Worm (Caenorhabditis elegans) whole organism, L4 larva: Measurements from ENCODE around the gene hat-1.

ENCODE experiments used
- F44E2.7 ChIP-seq: fragments of 200-800 bp; sonication (Bioruptor generic); IDR thresholded peaks from 2 replicates; pipeline ENCODE4 v2.1.2; 2022; ENCODE audit warnings: missing genetic modification characterization, missing compliant biosample characterization
- aha-1 ChIP-seq: fragments of 150-350 bp; peaks from one replicate; lab custom pipeline; 2014; ENCODE audit warnings: missing biosample characterization, missing genetic modification characterization
- ces-1 ChIP-seq: fragments of 150-350 bp; sonication (generic microtip); optimal IDR thresholded peaks from 4 replicates; lab custom pipeline; 2014; ENCODE audit warnings: missing biosample characterization, missing genetic modification reagents, missing genetic modification characterization
- gei-8 ChIP-seq: fragments of 200-800 bp; sonication (Bioruptor generic); optimal IDR thresholded peaks from 2 replicates; lab custom pipeline; 2018; ENCODE audit warnings: mild to moderate bottlenecking, missing genetic modification characterization, missing compliant biosample characterization
- hlh-30 ChIP-seq: sonication (generic microtip); optimal IDR thresholded peaks from 2 replicates; lab custom pipeline; 2017; ENCODE audit warnings: antibody characterized with exemption, mild to moderate bottlenecking, missing genetic modification characterization, missing compliant biosample characterization; ENCODE audit not compliant: insufficient read depth
- lin-15B ChIP-seq: fragments of 150-350 bp; sonication (generic microtip); optimal IDR thresholded peaks from 3 replicates; lab custom pipeline; 2014; ENCODE audit warnings: missing biosample characterization, missing genetic modification characterization
- madf-9 ChIP-seq: fragments of 200-800 bp; sonication (Bioruptor generic); conservative IDR thresholded peaks from 2 replicates; pipeline ENCODE4 v1.3.6; 2022; ENCODE audit warnings: missing genetic modification reagents, missing genetic modification characterization, missing compliant biosample characterization
- mep-1 ChIP-seq: fragments of 150-350 bp; sonication (generic microtip); optimal IDR thresholded peaks from 3 replicates; lab custom pipeline; 2014; ENCODE audit warnings: missing biosample characterization, missing genetic modification characterization
- nhr-11 ChIP-seq: fragments of 150-350 bp; optimal IDR thresholded peaks from 2 replicates; lab custom pipeline; 2014; ENCODE audit warnings: missing biosample characterization, missing genetic modification characterization
- nhr-28 ChIP-seq: fragments of 150-350 bp; optimal IDR thresholded peaks from 2 replicates; lab custom pipeline; 2014; ENCODE audit warnings: missing biosample characterization, missing genetic modification characterization
- nhr-41 ChIP-seq: fragments of 200-800 bp; sonication (Bioruptor generic); IDR thresholded peaks from 2 replicates; pipeline ENCODE4 v1.3.6; 2022; ENCODE audit warnings: missing genetic modification reagents, missing genetic modification characterization, missing compliant biosample characterization
- saeg-2 ChIP-seq: fragments of 200-800 bp; sonication (Bioruptor generic); IDR thresholded peaks from 2 replicates; pipeline ENCODE4 v1.3.6; 2022; ENCODE audit warnings: missing genetic modification reagents, missing genetic modification characterization, missing compliant biosample characterization
- spr-1 ChIP-seq: sonication (generic microtip); optimal IDR thresholded peaks from 2 replicates; lab custom pipeline; 2016; ENCODE audit warnings: mild to moderate bottlenecking, missing genetic modification characterization, missing compliant biosample characterization
- zfp-3 ChIP-seq: fragments of 200-800 bp; sonication (Bioruptor generic); conservative IDR thresholded peaks from 2 replicates; pipeline ENCODE4 v1.3.6; 2022; ENCODE audit warnings: missing genetic modification reagents, missing genetic modification characterization, missing compliant biosample characterization

DNA sequence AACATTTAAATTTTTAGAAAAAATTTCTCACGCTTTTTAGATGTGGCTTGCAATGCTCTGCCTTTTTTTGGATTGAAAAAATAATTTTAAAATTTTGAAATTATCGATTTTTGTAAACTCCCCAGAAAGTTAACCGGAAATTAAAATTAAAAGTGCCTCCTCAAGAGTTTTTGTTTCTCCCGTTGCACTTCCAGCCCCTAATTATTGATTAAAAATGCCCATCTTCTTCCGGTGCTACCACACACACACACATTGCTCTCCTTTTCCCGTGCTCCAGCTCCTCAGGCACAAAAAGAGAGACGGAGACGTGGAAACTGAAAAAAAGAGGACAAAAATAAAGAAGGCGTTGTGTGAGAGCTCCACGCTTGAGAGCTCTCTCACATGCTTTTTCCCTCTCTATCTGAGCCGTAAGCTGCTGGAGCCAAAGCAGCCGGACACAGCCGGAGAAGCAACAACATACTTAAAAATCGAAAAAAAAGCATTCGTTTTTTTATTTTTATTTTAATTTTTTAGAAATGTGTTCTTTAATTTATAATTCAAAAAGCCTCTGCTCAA lies 39.6 kb downstream of the hat-1 start:
- TF ChIP-seq madf-9 (GFP tag; lab: Robert Waterston, UW): no peak
- peak; percentile 38 for TF ChIP-seq hlh-30 (tag; lab: Kevin White, UChicago)
- peak; percentile 78 for TF ChIP-seq aha-1 (tag; lab: Kevin White, UChicago)
- TF ChIP-seq zfp-3: no peak
- TF ChIP-seq spr-1: no peak
- no peak for TF ChIP-seq mep-1
- TF ChIP-seq saeg-2 (GFP tag; lab: Robert Waterston, UW): no peak
- no peak for TF ChIP-seq F44E2.7
- TF ChIP-seq gei-8 (GFP tag; lab: Kevin White, UChicago): no peak
- no peak for TF ChIP-seq nhr-11 (tag; lab: Kevin White, UChicago)
- no peak for TF ChIP-seq ces-1 (GFP tag; lab: Kevin White, UChicago)
- TF ChIP-seq nhr-28 (tag; lab: Kevin White, UChicago): no peak
- no peak for TF ChIP-seq lin-15B (tag; lab: Kevin White, UChicago)
- no peak for TF ChIP-seq nhr-41 (GFP tag; lab: Robert Waterston, UW)
